Worm (Caenorhabditis elegans) whole organism, late embryonic: ENCODE results near the gene taf-11.1.

Source experiments
- C08G9.2 ChIP-seq: sonication (generic microtip); optimal IDR thresholded peaks from 2 replicates; lab custom pipeline; 2016; ENCODE audit warnings: mild to moderate bottlenecking, missing genetic modification characterization, moderate library complexity, missing compliant biosample characterization
- C38D4.7 ChIP-seq: fragments of 200-800 bp; sonication (Bioruptor generic); optimal IDR thresholded peaks from 2 replicates; lab custom pipeline; 2018; ENCODE audit warnings: mild to moderate bottlenecking, missing genetic modification characterization, moderate library complexity, missing compliant biosample characterization
- F13H6.1 ChIP-seq: sonication (generic microtip); optimal IDR thresholded peaks from 2 replicates; lab custom pipeline; 2016; ENCODE audit warnings: missing genetic modification characterization, missing compliant biosample characterization
- K02D7.2 ChIP-seq: sonication (generic microtip); optimal IDR thresholded peaks from 2 replicates; lab custom pipeline; 2017; ENCODE audit warnings: mild to moderate bottlenecking, missing genetic modification characterization, missing compliant biosample characterization
- T23F11.4 ChIP-seq: fragments of 200-800 bp; sonication (Bioruptor generic); optimal IDR thresholded peaks from 2 replicates; lab custom pipeline; 2018; ENCODE audit warnings: mild to moderate bottlenecking, missing genetic modification characterization, missing compliant biosample characterization
- ahr-1 ChIP-seq: sonication (generic microtip); optimal IDR thresholded peaks from 2 replicates; lab custom pipeline; 2016; ENCODE audit warnings: missing genetic modification characterization, missing compliant biosample characterization
- ama-1 ChIP-seq: fragments of 150-350 bp; optimal IDR thresholded peaks from 2 replicates; lab custom pipeline; 2014
- ceh-18 ChIP-seq: sonication (generic microtip); optimal IDR thresholded peaks from 2 replicates; lab custom pipeline; 2016; ENCODE audit warnings: missing genetic modification characterization, missing compliant biosample characterization
- ceh-19 ChIP-seq: fragments of 200-800 bp; sonication (Bioruptor generic); optimal IDR thresholded peaks from 2 replicates; lab custom pipeline; 2018; ENCODE audit warnings: mild to moderate bottlenecking, missing genetic modification characterization, missing compliant biosample characterization
- ceh-24 ChIP-seq: sonication (generic microtip); optimal IDR thresholded peaks from 2 replicates; lab custom pipeline; 2016; ENCODE audit warnings: mild to moderate bottlenecking, missing genetic modification characterization, missing compliant biosample characterization
- ceh-30 ChIP-seq: fragments of 150-350 bp; optimal IDR thresholded peaks from 2 replicates; lab custom pipeline; 2014; ENCODE audit warnings: missing biosample characterization, missing genetic modification characterization
- ceh-34 ChIP-seq: sonication (generic microtip); optimal IDR thresholded peaks from 2 replicates; lab custom pipeline; 2016; ENCODE audit warnings: mild to moderate bottlenecking, missing genetic modification characterization, missing compliant biosample characterization
- dmd-4 ChIP-seq: sonication (generic microtip); optimal IDR thresholded peaks from 2 replicates; lab custom pipeline; 2016; ENCODE audit warnings: borderline replicate concordance, missing genetic modification characterization, missing compliant biosample characterization
- dve-1 ChIP-seq: sonication (generic microtip); optimal IDR thresholded peaks from 2 replicates; lab custom pipeline; 2017; ENCODE audit warnings: antibody characterized with exemption, mild to moderate bottlenecking, missing genetic modification characterization, missing compliant biosample characterization
- elt-2 ChIP-seq: sonication (generic microtip); optimal IDR thresholded peaks from 2 replicates; lab custom pipeline; 2016; ENCODE audit warnings: missing genetic modification reagents, missing genetic modification characterization, missing compliant biosample characterization
- fax-1 ChIP-seq: sonication (generic microtip); optimal IDR thresholded peaks from 2 replicates; lab custom pipeline; 2016; ENCODE audit warnings: missing genotype, missing genetic modification characterization, missing compliant biosample characterization
- fkh-10 ChIP-seq: fragments of 150-350 bp; optimal IDR thresholded peaks from 2 replicates; lab custom pipeline; 2014; ENCODE audit warnings: missing biosample characterization, missing genetic modification reagents, missing genetic modification characterization
- fkh-6 ChIP-seq: sonication (generic microtip); optimal IDR thresholded peaks from 2 replicates; lab custom pipeline; 2016; ENCODE audit warnings: missing genetic modification characterization, missing compliant biosample characterization
- gmeb-2 ChIP-seq: sonication (generic microtip); optimal IDR thresholded peaks from 2 replicates; lab custom pipeline; 2016; ENCODE audit warnings: missing genetic modification characterization, inconsistent platforms, missing compliant biosample characterization
- hlh-30 ChIP-seq: sonication (generic microtip); optimal IDR thresholded peaks from 2 replicates; lab custom pipeline; 2017; ENCODE audit warnings: antibody characterized with exemption, missing genetic modification characterization, missing compliant biosample characterization; ENCODE audit not compliant: insufficient read depth
- hlh-6 ChIP-seq: sonication (generic microtip); optimal IDR thresholded peaks from 2 replicates; lab custom pipeline; 2016; ENCODE audit warnings: missing genotype, missing genetic modification characterization, missing compliant biosample characterization
- lim-6 ChIP-seq: sonication (generic microtip); optimal IDR thresholded peaks from 2 replicates; lab custom pipeline; 2016; ENCODE audit warnings: missing genetic modification characterization, missing compliant biosample characterization
- nfya-1 ChIP-seq: sonication (generic microtip); optimal IDR thresholded peaks from 2 replicates; lab custom pipeline; 2017; ENCODE audit warnings: missing genetic modification characterization, mild to moderate bottlenecking, missing compliant biosample characterization, antibody characterized with exemption, moderate library complexity
- nhr-232 ChIP-seq: sonication (generic microtip); optimal IDR thresholded peaks from 2 replicates; lab custom pipeline; 2016; ENCODE audit warnings: missing genetic modification characterization, missing compliant biosample characterization
- odd-2 ChIP-seq: sonication (generic microtip); optimal IDR thresholded peaks from 2 replicates; lab custom pipeline; 2017; ENCODE audit warnings: antibody characterized with exemption, mild to moderate bottlenecking, missing genetic modification characterization, missing compliant biosample characterization
- pat-9 ChIP-seq: fragments of 200-800 bp; sonication (Bioruptor generic); optimal IDR thresholded peaks from 2 replicates; lab custom pipeline; 2018; ENCODE audit warnings: mild to moderate bottlenecking, missing genetic modification characterization, moderate library complexity, missing compliant biosample characterization
- pax-1 ChIP-seq: fragments of 150-350 bp; optimal IDR thresholded peaks from 2 replicates; lab custom pipeline; 2014; ENCODE audit warnings: missing biosample characterization, missing genetic modification characterization
- pha-4 ChIP-seq: fragments of 150-350 bp; optimal IDR thresholded peaks from 2 replicates; lab custom pipeline; 2018; ENCODE audit warnings: missing biosample characterization, missing genetic modification reagents, missing genetic modification characterization
- pqm-1 ChIP-seq: sonication (generic microtip); optimal IDR thresholded peaks from 2 replicates; lab custom pipeline; 2016; ENCODE audit warnings: missing genetic modification characterization, missing compliant biosample characterization
- ref-2 ChIP-seq: sonication (generic microtip); optimal IDR thresholded peaks from 2 replicates; lab custom pipeline; 2016; ENCODE audit warnings: missing genetic modification characterization, missing compliant biosample characterization
- sox-2 ChIP-seq: fragments of 200-800 bp; sonication (Bioruptor generic); IDR thresholded peaks from 2 replicates; pipeline ENCODE4 v1.3.6; 2022; ENCODE audit warnings: missing genetic modification reagents, missing genetic modification characterization, missing compliant biosample characterization
- sox-4 ChIP-seq: sonication (generic microtip); optimal IDR thresholded peaks from 2 replicates; lab custom pipeline; 2017; ENCODE audit warnings: mild to moderate bottlenecking, missing genetic modification characterization, inconsistent platforms, missing compliant biosample characterization
- syd-9 ChIP-seq: sonication (generic microtip); optimal IDR thresholded peaks from 2 replicates; lab custom pipeline; 2016; ENCODE audit warnings: mild to moderate bottlenecking, missing genetic modification characterization, moderate library complexity, missing compliant biosample characterization
- tbx-7 ChIP-seq: sonication (generic microtip); optimal IDR thresholded peaks from 2 replicates; lab custom pipeline; 2016; ENCODE audit warnings: missing genotype, missing genetic modification characterization, missing compliant biosample characterization
- unc-3 ChIP-seq, 2 experiments: fragments of 200-800 bp in 1 of 2; sonication (Bioruptor generic) in 1 of 2; sonication (generic microtip) in 1 of 2; conservative IDR thresholded peaks in 1 of 2; optimal IDR thresholded peaks in 1 of 2; 2 replicates each; pipeline versions ENCODE4 v1.3.6 to Lab custom; 2016 to 2022; ENCODE audit warnings: missing compliant biosample characterization in 2 of 2, missing genetic modification characterization in 2 of 2, missing genetic modification reagents in 1 of 2
- unc-42 ChIP-seq: sonication (generic microtip); optimal IDR thresholded peaks from 2 replicates; lab custom pipeline; 2016; ENCODE audit warnings: missing genotype, missing genetic modification characterization, missing compliant biosample characterization
- unc-55 ChIP-seq: sonication (generic microtip); optimal IDR thresholded peaks from 2 replicates; lab custom pipeline; 2017; ENCODE audit warnings: missing biosample characterization, missing genetic modification reagents, missing genetic modification characterization
- zip-5 ChIP-seq: sonication (generic microtip); optimal IDR thresholded peaks from 2 replicates; lab custom pipeline; 2016; ENCODE audit warnings: missing genetic modification characterization, missing compliant biosample characterization

Gene taf-11.1

ce11 chrX:4282380-4282779, 27.4 kb downstream of the taf-11.1 start, which contains the start of gene C52B9.19:
TSS of gene C52B9.19 (plus strand) at chrX:4282555.
- TF ChIP-seq gmeb-2 (no peak), dve-1 (no peak), ceh-34 (tag; lab: Kevin White, UChicago) (no peak), F13H6.1 (no peak), syd-9 (no peak), hlh-30 (tag; lab: Kevin White, UChicago) (no peak), unc-55 (GFP tag; lab: Kevin White, UChicago) (no peak), C38D4.7 (GFP tag; lab: Kevin White, UChicago) (no peak), nhr-232 (tag; lab: Kevin White, UChicago) (no peak), zip-5 (tag; lab: Kevin White, UChicago) (no peak), ceh-18 (tag; lab: Kevin White, UChicago) (no peak), unc-42 (tag; lab: Kevin White, UChicago) (no peak), pat-9 (tag; lab: Kevin White, UChicago) (no peak), ceh-19 (no peak), fkh-6 (tag; lab: Kevin White, UChicago) (no peak), fkh-10 (no peak), tbx-7 (tag; lab: Kevin White, UChicago) (no peak), ceh-24 (no peak), dmd-4 (tag; lab: Kevin White, UChicago) (no peak), sox-4 (tag; lab: Kevin White, UChicago) (no peak)

ce11 chrX:4283989-4284388, 29.0 kb downstream of the taf-11.1 start, which contains the start of gene ets-10:
TSS of gene ets-10 (plus strand) at chrX:4284189.
- TF ChIP-seq fax-1 (tag; lab: Kevin White, UChicago): no peak
- no peak for TF ChIP-seq lim-6

ce11 chrX:4284470-4284869, 29.5 kb downstream of the taf-11.1 start:
- no peak for TF ChIP-seq C08G9.2 (tag; lab: Kevin White, UChicago)
- no peak for TF ChIP-seq K02D7.2
- no peak for TF ChIP-seq sox-2 (GFP tag; lab: Robert Waterston, UW)
- no peak for TF ChIP-seq T23F11.4 (GFP tag; lab: Kevin White, UChicago)
- TF ChIP-seq ama-1 (lab: Kevin White, UChicago): no peak
- TF ChIP-seq fkh-6 (tag; lab: Kevin White, UChicago): no peak
- TF ChIP-seq odd-2: no peak
- TF ChIP-seq hlh-30 (tag; lab: Kevin White, UChicago): no peak
- no peak for TF ChIP-seq unc-42 (tag; lab: Kevin White, UChicago)
- TF ChIP-seq ref-2: no peak
- no peak for TF ChIP-seq ceh-30
- TF ChIP-seq hlh-6: no peak

- peak; percentile 38 for TF ChIP-seq unc-42 (tag; lab: Kevin White, UChicago)
- TF ChIP-seq pha-4 (tag; lab: Kevin White, UChicago): no peak
Measured at ce11 chrX:4285669-4286174, 30.8 kb downstream of the taf-11.1 start, which contains the start of gene cka-2. TSS of gene cka-2 (plus strand) at chrX:4286124.

ce11 chrX:4289805-4290204, 34.8 kb downstream of the taf-11.1 start:
- TF ChIP-seq ahr-1 (tag; lab: Kevin White, UChicago) (no peak), pax-1 (tag; lab: Kevin White, UChicago) (no peak), dmd-4 (tag; lab: Kevin White, UChicago) (no peak), nfya-1 (tag; lab: Kevin White, UChicago) (no peak), K02D7.2 (no peak), syd-9 (no peak), hlh-30 (tag; lab: Kevin White, UChicago) (no peak), pqm-1 (no peak), ceh-19 (no peak), pha-4 (tag; lab: Kevin White, UChicago) (no peak), ceh-34 (tag; lab: Kevin White, UChicago) (no peak), unc-3 (GFP tag; conservative IDR thresholded peaks at IDR 0.05; lab: Robert Waterston, UW) (no peak), unc-3 (tag; optimal IDR thresholded peaks at IDR 0.05; lab: Kevin White, UChicago) (no peak), elt-2 (no peak)
